Fruit fly (Drosophila melanogaster) whole organism, embryonic: ENCODE results near the gene Pde6.

Experiments
- ATbp ChIP-seq: fragments of 200-800 bp; sonication (Bioruptor generic); optimal IDR thresholded peaks from 2 replicates; lab custom pipeline; 2017; ENCODE audit warnings: missing biosample characterization, mild to moderate bottlenecking, missing genetic modification characterization, missing genetic modification reagents
- Adf1 ChIP-seq: fragments of 200-800 bp; sonication (Bioruptor generic); IDR thresholded peaks from 2 replicates; pipeline ENCODE4 v1.3.6; 2022; ENCODE audit warnings: missing biosample characterization, missing genetic modification characterization
- Blimp-1 ChIP-seq: fragments of 200-800 bp; sonication (Bioruptor generic); optimal IDR thresholded peaks from 3 replicates; lab custom pipeline; 2018; ENCODE audit warnings: missing biosample characterization, missing genetic modification characterization, mild to moderate bottlenecking, moderate library complexity, missing genetic modification reagents
- CG10431 ChIP-seq: fragments of 200-800 bp; sonication (Bioruptor generic); optimal IDR thresholded peaks from 3 replicates; lab custom pipeline; 2018; ENCODE audit warnings: missing biosample characterization, mild to moderate bottlenecking, missing genetic modification characterization
- CG10654 ChIP-seq: fragments of 200-800 bp; sonication (Bioruptor generic); optimal IDR thresholded peaks from 2 replicates; lab custom pipeline; 2016; ENCODE audit warnings: missing biosample characterization, missing genetic modification characterization
- CG10979 ChIP-seq: fragments of 200-800 bp; sonication (Bioruptor generic); optimal IDR thresholded peaks from 2 replicates; lab custom pipeline; 2018; ENCODE audit warnings: missing biosample characterization, mild to moderate bottlenecking, missing genetic modification characterization, moderate library complexity
- CG12071 ChIP-seq: fragments of 200-800 bp; sonication (Bioruptor generic); optimal IDR thresholded peaks from 3 replicates; lab custom pipeline; 2018; ENCODE audit warnings: missing biosample characterization, mild to moderate bottlenecking, missing genetic modification characterization
- CG12236 ChIP-seq: fragments of 200-800 bp; sonication (Bioruptor generic); optimal IDR thresholded peaks from 2 replicates; lab custom pipeline; 2016; ENCODE audit warnings: missing biosample characterization, missing genetic modification characterization
- CG12942 ChIP-seq: fragments of 200-800 bp; sonication (Bioruptor generic); optimal IDR thresholded peaks from 3 replicates; lab custom pipeline; 2016; ENCODE audit warnings: missing biosample characterization, missing genetic modification characterization
- CG13287 ChIP-seq: fragments of 200-800 bp; sonication (Bioruptor generic); IDR thresholded peaks from 2 replicates; pipeline ENCODE4 v1.3.6; 2022; ENCODE audit warnings: missing biosample characterization, missing genetic modification characterization; ENCODE audit not compliant: partially characterized antibody
- CG13424 ChIP-seq: fragments of 200-800 bp; sonication (Bioruptor generic); optimal IDR thresholded peaks from 2 replicates; lab custom pipeline; 2019; ENCODE audit warnings: missing biosample characterization, mild to moderate bottlenecking, missing genetic modification characterization, moderate library complexity
- CG14441 ChIP-seq: fragments of 200-800 bp; sonication (Bioruptor generic); IDR thresholded peaks from 2 replicates; pipeline ENCODE4 v1.3.6; 2022; ENCODE audit warnings: missing biosample characterization, missing genetic modification characterization
- CG17359 ChIP-seq: fragments of 200-800 bp; sonication (Bioruptor generic); optimal IDR thresholded peaks from 3 replicates; lab custom pipeline; 2018; ENCODE audit warnings: missing biosample characterization, mild to moderate bottlenecking, missing genetic modification characterization, moderate library complexity
- CG2199 ChIP-seq: fragments of 200-800 bp; sonication (Bioruptor generic); IDR thresholded peaks from 3 replicates; pipeline ENCODE4 v1.3.6; 2022; ENCODE audit warnings: missing biosample characterization, missing genetic modification characterization
- CG2712 ChIP-seq: fragments of 200-800 bp; optimal IDR thresholded peaks from 3 replicates; lab custom pipeline; 2019; ENCODE audit warnings: missing biosample characterization, mild to moderate bottlenecking, missing genetic modification characterization, moderate library complexity
- CG30403 ChIP-seq: fragments of 200-800 bp; sonication (Bioruptor generic); optimal IDR thresholded peaks from 3 replicates; lab custom pipeline; 2016; ENCODE audit warnings: missing biosample characterization, missing genetic modification characterization
- CG32772 ChIP-seq: fragments of 200-800 bp; sonication (Bioruptor generic); IDR thresholded peaks from 2 replicates; pipeline ENCODE4 v1.3.6; 2022; ENCODE audit warnings: missing biosample characterization, missing genetic modification characterization
- CG33213 ChIP-seq: fragments of 200-800 bp; sonication (Bioruptor generic); optimal IDR thresholded peaks from 3 replicates; lab custom pipeline; 2016; ENCODE audit warnings: missing biosample characterization, missing genetic modification characterization
- CG4707 ChIP-seq: fragments of 200-800 bp; sonication (Bioruptor generic); optimal IDR thresholded peaks from 2 replicates; lab custom pipeline; 2018; ENCODE audit warnings: missing biosample characterization, mild to moderate bottlenecking, missing genetic modification characterization, moderate library complexity
- CkIIα-i1 ChIP-seq: fragments of 200-800 bp; sonication (Bioruptor generic); IDR thresholded peaks from 2 replicates; pipeline ENCODE4 v1.3.6; 2022; ENCODE audit warnings: missing biosample characterization, missing genetic modification characterization
- CoRest ChIP-seq: fragments of 200-800 bp; sonication (Bioruptor generic); optimal IDR thresholded peaks from 3 replicates; lab custom pipeline; 2018; ENCODE audit warnings: missing biosample characterization, mild to moderate bottlenecking, missing genetic modification characterization, moderate library complexity
- Dip2 ChIP-seq: fragments of 200-800 bp; sonication (Bioruptor generic); IDR thresholded peaks from 2 replicates; pipeline ENCODE4 v1.3.6; 2022; ENCODE audit warnings: missing biosample characterization, missing genetic modification characterization
- Dll ChIP-seq: fragments of 200-800 bp; sonication (Bioruptor generic); IDR thresholded peaks from 4 replicates; pipeline ENCODE4 v1.3.6; 2022; ENCODE audit warnings: missing biosample characterization, missing genetic modification characterization; ENCODE audit not compliant: partially characterized antibody
- Dp ChIP-seq: fragments of 200-800 bp; sonication (Bioruptor generic); optimal IDR thresholded peaks from 2 replicates; lab custom pipeline; 2018; ENCODE audit warnings: missing biosample characterization, mild to moderate bottlenecking, missing genetic modification characterization, moderate library complexity
- Eip74EF ChIP-seq, 2 experiments: fragments of 200-800 bp in 1 of 2; fragments of >200 bp in 1 of 2; sonication (Bioruptor generic) in 1 of 2; optimal IDR thresholded peaks; 2 replicates each; lab custom pipeline; 2017 to 2019; ENCODE audit warnings: missing biosample characterization in 2 of 2, missing genetic modification characterization in 2 of 2, mild to moderate bottlenecking in 1 of 2, moderate library complexity in 1 of 2
- Oli ChIP-seq: fragments of 200-800 bp; sonication (Bioruptor generic); optimal IDR thresholded peaks from 2 replicates; lab custom pipeline; 2018; ENCODE audit warnings: missing biosample characterization, mild to moderate bottlenecking, missing genetic modification characterization, moderate library complexity
- TFAM ChIP-seq: fragments of 200-800 bp; sonication (Bioruptor generic); optimal IDR thresholded peaks from 2 replicates; lab custom pipeline; 2017; ENCODE audit warnings: missing biosample characterization, missing genetic modification characterization, inconsistent platforms
- cg ChIP-seq: fragments of 200-800 bp; sonication (Bioruptor generic); optimal IDR thresholded peaks from 3 replicates; lab custom pipeline; 2019; ENCODE audit warnings: missing biosample characterization, mild to moderate bottlenecking, missing genetic modification characterization, moderate library complexity
- disco-r ChIP-seq: fragments of 200-800 bp; sonication (Bioruptor generic); optimal IDR thresholded peaks from 2 replicates; lab custom pipeline; 2016; ENCODE audit warnings: missing biosample characterization, missing genetic modification characterization
- dmrt99B ChIP-seq: fragments of 200-800 bp; sonication (Bioruptor generic); optimal IDR thresholded peaks from 2 replicates; lab custom pipeline; 2018; ENCODE audit warnings: missing biosample characterization, mild to moderate bottlenecking, missing genetic modification characterization, moderate library complexity
- esg ChIP-seq: fragments of 200-800 bp; sonication (Bioruptor generic); conservative IDR thresholded peaks from 2 replicates; pipeline ENCODE4 v1.3.6; 2022; ENCODE audit warnings: missing biosample characterization, missing genetic modification characterization
- fd96Cb ChIP-seq: fragments of 200-800 bp; sonication (Bioruptor generic); optimal IDR thresholded peaks from 2 replicates; lab custom pipeline; 2018; ENCODE audit warnings: missing biosample characterization, mild to moderate bottlenecking, missing genetic modification characterization, moderate library complexity
- gem ChIP-seq: fragments of 200-800 bp; sonication (Bioruptor generic); optimal IDR thresholded peaks from 2 replicates; lab custom pipeline; 2019; ENCODE audit warnings: missing biosample characterization, mild to moderate bottlenecking, missing genetic modification characterization, moderate library complexity
- hkb ChIP-seq, 2 experiments: fragments of 200-800 bp in 1 of 2; fragments of >200 bp in 1 of 2; sonication (Bioruptor generic) in 1 of 2; IDR thresholded peaks in 1 of 2; optimal IDR thresholded peaks in 1 of 2; 2 replicates each; pipeline versions ENCODE4 v1.3.6 to Lab custom; 2017 to 2022; ENCODE audit warnings: missing biosample characterization in 1 of 2, missing genetic modification characterization in 1 of 2
- jigr1 ChIP-seq: fragments of 200-800 bp; sonication (Bioruptor generic); IDR thresholded peaks from 3 replicates; pipeline ENCODE4 v1.3.6; 2022; ENCODE audit warnings: missing biosample characterization, missing genetic modification characterization
- lab ChIP-seq: fragments of 200-800 bp; sonication (Bioruptor generic); optimal IDR thresholded peaks from 3 replicates; lab custom pipeline; 2017; ENCODE audit warnings: missing biosample characterization, missing genetic modification characterization, mild to moderate bottlenecking, moderate library complexity, missing genetic modification reagents
- nmo ChIP-seq: fragments of 200-800 bp; sonication (Bioruptor generic); optimal IDR thresholded peaks from 2 replicates; lab custom pipeline; 2018; ENCODE audit warnings: missing biosample characterization, mild to moderate bottlenecking, missing genetic modification characterization, moderate library complexity
- pfk ChIP-seq: fragments of 200-800 bp; sonication (Bioruptor generic); optimal IDR thresholded peaks from 2 replicates; lab custom pipeline; 2018; ENCODE audit warnings: missing biosample characterization, mild to moderate bottlenecking, missing genetic modification characterization, moderate library complexity
- phol ChIP-seq: fragments of 200-800 bp; sonication (Bioruptor generic); optimal IDR thresholded peaks from 3 replicates; lab custom pipeline; 2018; ENCODE audit warnings: missing biosample characterization, mild to moderate bottlenecking, missing genetic modification characterization, moderate library complexity
- pum ChIP-seq: fragments of 200-800 bp; sonication (Bioruptor generic); optimal IDR thresholded peaks from 2 replicates; lab custom pipeline; 2016; ENCODE audit warnings: missing biosample characterization, missing genetic modification characterization
- rib ChIP-seq: fragments of 200-800 bp; sonication (Bioruptor generic); IDR thresholded peaks from 2 replicates; pipeline ENCODE4 v1.3.6; 2022; ENCODE audit warnings: missing biosample characterization, missing genetic modification characterization
- sens ChIP-seq: fragments of 200-800 bp; sonication (Bioruptor generic); peaks from one replicate; lab custom pipeline; 2016; ENCODE audit warnings: missing biosample characterization, missing genetic modification characterization
- sens-2 ChIP-seq: fragments of 200-800 bp; sonication (Bioruptor generic); IDR thresholded peaks from 2 replicates; pipeline ENCODE4 v1.3.6; 2022; ENCODE audit warnings: missing biosample characterization, missing genetic modification characterization
- tgo ChIP-seq: fragments of 200-800 bp; sonication (Bioruptor generic); IDR thresholded peaks from 3 replicates; pipeline ENCODE4 v1.3.6; 2022; ENCODE audit warnings: missing biosample characterization, missing genetic modification characterization
- zen ChIP-seq: fragments of 200-800 bp; sonication (Bioruptor generic); optimal IDR thresholded peaks from 3 replicates; lab custom pipeline; 2018; ENCODE audit warnings: missing biosample characterization, mild to moderate bottlenecking, missing genetic modification characterization, moderate library complexity
- zfh1 ChIP-seq: fragments of 200-800 bp; sonication (Bioruptor generic); IDR thresholded peaks from 3 replicates; pipeline ENCODE4 v1.3.6; 2022; ENCODE audit warnings: missing biosample characterization, missing genetic modification characterization

Pde6 gene

DNA sequence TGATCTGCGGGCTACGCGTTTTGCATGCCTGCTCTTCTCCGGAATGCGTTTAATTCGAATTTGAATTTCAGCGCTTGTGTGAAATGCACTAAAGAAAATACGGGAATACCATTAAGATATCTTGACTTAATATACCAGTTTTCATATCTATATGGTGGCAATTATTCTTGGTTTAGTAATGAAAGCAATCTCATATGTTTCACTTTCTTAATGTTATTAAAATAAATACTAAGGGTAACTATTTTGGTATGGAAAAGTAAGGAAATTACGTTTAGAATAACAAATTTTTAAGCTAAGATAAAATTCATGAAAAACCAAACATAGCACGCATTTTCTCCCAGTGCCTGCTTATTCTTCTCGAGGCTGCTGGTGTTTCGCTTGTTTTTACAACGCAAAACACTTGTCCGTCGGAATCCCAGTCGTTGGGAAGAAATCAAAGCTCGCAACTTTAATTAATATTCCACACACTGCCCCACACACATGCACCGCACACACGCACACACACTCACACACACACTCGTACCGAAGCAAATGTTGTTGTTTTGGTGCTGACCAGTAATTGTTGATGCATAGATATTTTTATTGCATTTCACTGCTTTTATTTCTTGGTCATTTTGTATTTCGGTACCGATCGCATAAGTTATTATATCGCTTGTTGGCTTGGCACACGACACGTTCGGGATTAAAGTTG lies 19.8 kb upstream of the Pde6 start (continued):
- peak; percentile 22 for TF ChIP-seq ATbp (GFP tag; lab: Kevin White, UChicago)
- TF ChIP-seq Blimp-1 (GFP tag; lab: Kevin White, UChicago): peak; percentile 30
- TF ChIP-seq CG17359 (tag; lab: Kevin White, UChicago): peak; percentile 41
- no peak for TF ChIP-seq CG12942 (GFP tag; lab: Kevin White, UChicago)
- TF ChIP-seq CG33213: no peak
- TF ChIP-seq CoRest (tag; lab: Kevin White, UChicago): peak; percentile 41
- peak; percentile 30 for TF ChIP-seq fd96Cb (tag; lab: Kevin White, UChicago)
- TF ChIP-seq CG32772 (GFP tag; lab: Robert Waterston, UW): 0 out of 2 replicates have a peak, but pooled peaks have one; percentile 27
- peak; percentile 51 for TF ChIP-seq Oli (tag; lab: Kevin White, UChicago)
- TF ChIP-seq CG14441 (GFP tag; lab: Robert Waterston, UW): peak; percentile 29; the same call in 1 of the 2 replicates
- TF ChIP-seq CG30403 (GFP tag; lab: Kevin White, UChicago): peak; percentile 3
- TF ChIP-seq lab: peak; percentile 5
- peak; percentile 51 for TF ChIP-seq dmrt99B
- no peak for TF ChIP-seq disco-r (GFP tag; lab: Kevin White, UChicago)
- no peak for TF ChIP-seq rib (GFP tag; lab: Robert Waterston, UW)
- TF ChIP-seq CG2712 (tag; lab: Kevin White, UChicago): peak; percentile 41
- no peak for TF ChIP-seq CG12236 (GFP tag; lab: Kevin White, UChicago)
- no peak for TF ChIP-seq CG10654
- TF ChIP-seq nmo (GFP tag; lab: Kevin White, UChicago): peak; percentile 46
- no peak for TF ChIP-seq CG4707
- TF ChIP-seq CkIIα-i1 (GFP tag; lab: Robert Waterston, UW): no peak
- TF ChIP-seq jigr1 (GFP tag; lab: Robert Waterston, UW): 0 out of 3 replicates have a peak, but pooled peaks have one; percentile 42
- TF ChIP-seq tgo (GFP tag; lab: Robert Waterston, UW): 0 out of 3 replicates have a peak, but pooled peaks have one; percentile 17
- TF ChIP-seq cg (GFP tag; lab: Kevin White, UChicago): peak; percentile 38
- peak; percentile 51 for TF ChIP-seq phol (tag; lab: Kevin White, UChicago)
- no peak for TF ChIP-seq CG12071
- peak; percentile 63 for TF ChIP-seq gem (tag; lab: Kevin White, UChicago)
- peak in 1 of 2 experiments; percentile 18 for TF ChIP-seq Eip74EF (GFP tag; optimal IDR thresholded peaks at IDR 0.05; lab: Kevin White, UChicago)
- TF ChIP-seq zfh1 (GFP tag; lab: Robert Waterston, UW): no peak
- peak; percentile 35 for TF ChIP-seq CG13424

DNA sequence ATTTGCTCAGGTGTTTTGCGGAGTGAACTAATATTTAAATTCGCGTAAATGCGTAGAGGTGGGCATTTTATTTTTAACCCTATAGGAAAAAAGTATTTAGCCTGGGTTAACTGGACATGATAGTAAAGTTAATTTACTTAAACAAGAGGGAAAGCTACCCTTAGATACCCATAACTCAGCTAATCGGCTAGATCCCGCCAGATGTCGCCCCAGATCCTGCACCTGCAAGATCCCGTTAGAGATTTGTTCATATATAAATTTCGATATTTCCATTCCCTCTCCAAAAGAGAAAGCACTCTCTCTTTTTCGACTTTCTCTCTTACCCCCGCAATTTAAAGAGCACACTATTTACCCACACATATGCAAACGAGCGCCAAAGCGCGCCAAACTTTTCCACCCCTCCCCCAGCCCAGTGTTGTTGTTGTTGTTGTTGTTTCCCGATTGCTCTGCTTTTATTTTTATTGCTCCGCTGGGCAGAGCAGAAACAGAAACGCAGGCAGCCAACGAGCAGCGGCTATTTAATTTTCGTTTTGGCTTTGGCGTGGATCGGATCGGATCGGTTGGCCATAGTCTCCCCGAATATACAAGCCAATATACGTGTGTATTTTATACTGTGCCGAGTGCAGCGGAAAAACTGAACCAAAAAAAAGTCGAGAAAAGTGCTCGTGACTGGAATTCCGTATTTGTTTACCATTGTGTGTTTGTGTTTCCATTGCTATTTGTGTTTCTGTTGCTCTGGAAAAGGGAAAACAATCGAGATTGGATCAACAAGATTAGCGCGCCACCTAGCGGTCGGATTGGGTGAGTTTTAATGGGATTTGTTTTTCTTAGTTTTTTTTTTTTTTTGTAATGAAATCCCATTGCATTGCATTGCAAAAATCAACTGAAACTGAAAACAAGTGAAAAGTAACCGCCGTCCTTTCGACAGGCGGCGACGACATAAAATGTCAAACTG lies 18.9 kb upstream of the Pde6 start, which contains the start of gene stumps:
stumps (plus strand) TSS at position 526 of the 955 bp plus-strand sequence.
- 0 out of 4 replicates have a peak, but pooled peaks have one; percentile 24 for TF ChIP-seq Dll (GFP tag; lab: Robert Waterston, UW)
- no peak for TF ChIP-seq esg (GFP tag; lab: Robert Waterston, UW)
- peak; percentile 80 for TF ChIP-seq Adf1 (GFP tag; lab: Robert Waterston, UW)
- peak; percentile 46 for TF ChIP-seq sens
- TF ChIP-seq Dp (GFP tag; lab: Kevin White, UChicago): peak; percentile 24
- TF ChIP-seq CG10431 (GFP tag; lab: Kevin White, UChicago): peak; percentile 25
- TF ChIP-seq pfk (GFP tag; lab: Kevin White, UChicago): no peak
- TF ChIP-seq hkb (optimal IDR thresholded peaks at IDR 0.05; lab: Kevin White, UChicago): no peak
- peak; percentile 28; the same call in 1 of the 2 replicates for TF ChIP-seq hkb (GFP tag; IDR thresholded peaks at IDR 0.05; lab: Robert Waterston, UW)
- TF ChIP-seq TFAM (GFP tag; lab: Kevin White, UChicago): no peak
- no peak for TF ChIP-seq zen (tag; lab: Kevin White, UChicago)
- peak; percentile 70; the same call in 2 of the 3 replicates for TF ChIP-seq CG2199 (GFP tag; lab: Robert Waterston, UW)
- TF ChIP-seq CG13287 (GFP tag; lab: Robert Waterston, UW): peak; percentile 9; the same call in 1 of the 2 replicates
- peak; percentile 81 for TF ChIP-seq CG10979
- TF ChIP-seq pum (GFP tag; lab: Kevin White, UChicago): no peak
- peak; percentile 31; the same call in 1 of the 2 replicates for TF ChIP-seq sens-2 (GFP tag; lab: Robert Waterston, UW)
- TF ChIP-seq Dip2 (GFP tag; lab: Robert Waterston, UW): peak; percentile 32; the same call in 1 of the 2 replicates
